Worm (Caenorhabditis elegans) whole organism, L4/young adult: ENCODE measurements around the gene C45B11.6.
A peak's percentile ranks its signal among the peaks of the same experiment; 100 is the strongest.

Experiments used
- W03F9.2 ChIP-seq: fragments of 150-350 bp; optimal IDR thresholded peaks from 2 replicates; lab custom pipeline; 2014; ENCODE audit warnings: missing biosample characterization, missing genetic modification characterization
- dao-5 ChIP-seq: sonication (generic microtip); optimal IDR thresholded peaks from 2 replicates; lab custom pipeline; 2016; ENCODE audit warnings: missing genotype, missing genetic modification characterization, moderate library complexity, missing compliant biosample characterization
- him-1 ChIP-seq: sonication (generic microtip); optimal IDR thresholded peaks from 2 replicates; lab custom pipeline; 2016; ENCODE audit warnings: missing genotype, missing genetic modification reagents, missing genetic modification characterization, missing compliant biosample characterization

The C45B11.6 gene

ce11 chrV:11059180-11059579 is 15.3 kb downstream of the C45B11.6 start, which contains the start of gene T04C12.1:
T04C12.1 (minus strand) TSS chrV:11059269.
- TF ChIP-seq W03F9.2 (tag; lab: Kevin White, UChicago) (no peak), dao-5 (no peak), him-1 (tag; lab: Kevin White, UChicago) (no peak)

ce11 chrV:11060239-11060984 is 16.5 kb downstream of the C45B11.6 start, which contains the start of gene T04C12.11:
T04C12.11 (minus strand) TSS chrV:11060289.
- no peak for TF ChIP-seq dao-5
- no peak for TF ChIP-seq W03F9.2 (tag; lab: Kevin White, UChicago)
- no peak for TF ChIP-seq him-1 (tag; lab: Kevin White, UChicago)

DNA sequence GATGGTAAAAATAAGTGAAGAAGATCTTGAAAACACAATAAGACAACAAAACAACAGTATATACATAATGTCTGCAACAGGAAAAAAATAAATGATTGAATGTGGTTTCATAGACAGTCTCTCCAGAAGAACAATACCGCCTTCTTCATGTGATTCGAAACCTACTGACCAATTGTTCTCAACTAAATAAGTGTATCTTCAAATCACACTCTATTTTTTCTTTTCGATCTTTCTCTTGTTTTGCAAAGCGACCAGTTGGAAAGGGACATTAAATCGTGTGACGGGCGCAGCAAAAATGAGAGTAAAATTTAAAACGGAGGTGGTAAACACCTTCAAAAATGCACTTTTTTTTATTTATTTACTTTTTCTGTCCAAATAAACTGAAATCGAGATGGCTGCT is 18.0 kb downstream of the C45B11.6 start:
- no peak for TF ChIP-seq W03F9.2 (tag; lab: Kevin White, UChicago)
- no peak for TF ChIP-seq dao-5
- TF ChIP-seq him-1 (tag; lab: Kevin White, UChicago): no peak

ce11 chrV:11063115-11063514 is 19.2 kb downstream of the C45B11.6 start, which contains the start of gene T04C12.9:
T04C12.9 (minus strand) TSS chrV:11063215.
- TF ChIP-seq dao-5 (no peak), him-1 (tag; lab: Kevin White, UChicago) (no peak), W03F9.2 (tag; lab: Kevin White, UChicago) (no peak)

DNA sequence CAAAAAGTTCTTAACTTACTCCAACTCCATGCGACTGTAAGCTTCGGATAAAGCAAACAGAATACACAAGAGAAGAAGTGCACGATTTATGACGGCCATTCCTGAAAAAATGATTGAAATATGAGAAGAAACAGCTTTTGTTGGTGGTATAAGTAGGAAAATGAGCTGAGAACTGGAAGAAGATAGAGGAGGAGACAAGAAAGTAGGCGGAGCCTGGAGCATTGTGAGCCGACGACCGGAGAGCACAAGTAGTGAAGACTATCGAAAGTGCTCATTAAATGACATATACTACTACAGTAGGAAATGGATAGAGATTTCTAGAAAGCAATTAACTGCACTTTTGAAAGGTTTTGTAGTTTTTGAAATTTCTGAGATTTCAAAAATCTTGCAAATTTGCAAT is 21.6 kb downstream of the C45B11.6 start, which contains the start of gene nlp-80:
Gene nlp-80 (minus strand): TSS at position 101 of the 400 bp plus-strand sequence.
- no peak for TF ChIP-seq dao-5
- TF ChIP-seq W03F9.2 (tag; lab: Kevin White, UChicago): no peak
- TF ChIP-seq him-1 (tag; lab: Kevin White, UChicago): no peak

DNA sequence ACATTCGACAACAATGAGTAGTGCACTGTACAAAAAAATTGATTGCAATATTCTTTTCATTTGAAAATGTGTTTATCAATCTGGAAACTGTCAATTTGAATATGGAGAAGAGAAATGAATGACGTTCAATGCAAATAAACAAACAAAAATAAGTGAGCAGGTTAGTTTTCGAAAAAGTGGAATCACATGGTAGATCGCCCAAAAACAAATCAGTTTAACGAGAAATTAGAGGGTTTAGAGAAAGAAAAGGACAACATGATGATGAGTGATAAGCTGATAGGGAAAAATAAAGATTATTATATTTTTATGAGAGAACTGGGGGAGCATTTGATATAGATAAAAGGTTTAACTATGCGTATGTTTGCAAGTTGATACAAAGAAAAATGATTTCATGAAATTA is 25.4 kb downstream of the C45B11.6 start, which contains the start of gene T04C12.8:
Gene T04C12.8 (minus strand): TSS at position 82 of the 400 bp plus-strand sequence.
- TF ChIP-seq him-1 (tag; lab: Kevin White, UChicago) (no peak), W03F9.2 (tag; lab: Kevin White, UChicago) (peak; percentile 51)

DNA sequence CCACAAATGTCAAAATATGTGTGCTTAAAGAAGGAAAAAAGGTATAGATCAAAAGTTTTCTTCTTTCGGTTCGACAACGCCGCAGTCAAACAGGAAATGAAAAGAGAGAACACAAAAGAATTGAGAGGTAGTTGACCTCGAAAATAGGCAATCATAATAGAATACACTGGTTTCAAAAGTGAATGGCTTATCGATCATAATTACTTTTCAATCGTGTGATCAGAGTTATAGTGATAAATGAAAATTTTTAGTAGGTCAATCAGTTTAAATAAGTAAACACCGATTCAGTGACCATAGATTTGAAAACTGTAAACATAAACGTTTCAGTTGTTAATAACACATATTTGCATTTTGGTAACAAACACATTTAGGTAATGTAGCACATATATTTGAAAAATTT is 26.5 kb downstream of the C45B11.6 start:
- TF ChIP-seq dao-5 (no peak), W03F9.2 (tag; lab: Kevin White, UChicago) (no peak), him-1 (tag; lab: Kevin White, UChicago) (no peak)

DNA sequence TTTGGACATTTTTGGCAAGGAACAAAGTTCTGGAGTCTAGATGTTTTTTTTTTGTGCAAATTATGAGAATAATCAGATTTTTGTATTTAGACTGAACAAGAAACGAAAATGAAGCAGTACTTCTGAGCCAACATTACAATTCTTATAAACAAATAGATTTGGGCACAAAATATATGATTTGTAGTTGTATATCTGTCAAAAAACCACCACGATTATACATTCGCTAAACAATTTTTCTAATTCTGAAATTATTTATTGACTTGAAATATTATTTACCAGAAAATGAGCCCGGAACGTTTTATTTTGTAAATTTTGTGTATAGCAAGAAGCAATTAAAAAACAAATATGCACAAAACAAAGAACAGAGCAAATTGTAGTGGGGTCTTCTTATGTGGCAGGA is 27.6 kb downstream of the C45B11.6 start:
- TF ChIP-seq dao-5 (no peak), him-1 (tag; lab: Kevin White, UChicago) (no peak), W03F9.2 (tag; lab: Kevin White, UChicago) (no peak)

DNA sequence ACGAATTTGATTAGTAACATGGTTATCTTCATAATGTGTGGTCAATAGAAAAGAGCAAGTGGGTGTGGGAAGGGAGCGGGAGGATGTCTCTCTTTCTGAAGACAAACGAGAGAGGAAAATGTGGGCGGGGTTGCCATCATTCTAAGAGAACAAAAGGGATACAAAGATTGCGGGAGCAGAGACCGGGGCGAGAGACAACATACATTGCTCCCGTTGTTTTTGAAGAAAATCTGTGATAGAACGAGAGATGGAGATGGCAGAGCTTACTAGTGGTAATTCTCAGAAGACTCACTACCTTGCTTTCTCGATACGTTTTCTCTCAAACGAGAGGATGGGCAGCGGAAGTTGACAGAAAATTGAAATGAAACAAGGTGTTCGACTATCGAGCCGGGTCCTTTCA is 29.5 kb downstream of the C45B11.6 start:
- TF ChIP-seq him-1 (tag; lab: Kevin White, UChicago) (no peak), W03F9.2 (tag; lab: Kevin White, UChicago) (no peak), dao-5 (no peak)

- TF ChIP-seq W03F9.2 (tag; lab: Kevin White, UChicago) (no peak), him-1 (tag; lab: Kevin White, UChicago) (no peak), dao-5 (no peak)
These were observed 30.6 kb downstream of the C45B11.6 start, which contains the start of gene act-3 for ce11 chrV:11074448-11074847. act-3 (minus strand) TSS chrV:11074498.

DNA sequence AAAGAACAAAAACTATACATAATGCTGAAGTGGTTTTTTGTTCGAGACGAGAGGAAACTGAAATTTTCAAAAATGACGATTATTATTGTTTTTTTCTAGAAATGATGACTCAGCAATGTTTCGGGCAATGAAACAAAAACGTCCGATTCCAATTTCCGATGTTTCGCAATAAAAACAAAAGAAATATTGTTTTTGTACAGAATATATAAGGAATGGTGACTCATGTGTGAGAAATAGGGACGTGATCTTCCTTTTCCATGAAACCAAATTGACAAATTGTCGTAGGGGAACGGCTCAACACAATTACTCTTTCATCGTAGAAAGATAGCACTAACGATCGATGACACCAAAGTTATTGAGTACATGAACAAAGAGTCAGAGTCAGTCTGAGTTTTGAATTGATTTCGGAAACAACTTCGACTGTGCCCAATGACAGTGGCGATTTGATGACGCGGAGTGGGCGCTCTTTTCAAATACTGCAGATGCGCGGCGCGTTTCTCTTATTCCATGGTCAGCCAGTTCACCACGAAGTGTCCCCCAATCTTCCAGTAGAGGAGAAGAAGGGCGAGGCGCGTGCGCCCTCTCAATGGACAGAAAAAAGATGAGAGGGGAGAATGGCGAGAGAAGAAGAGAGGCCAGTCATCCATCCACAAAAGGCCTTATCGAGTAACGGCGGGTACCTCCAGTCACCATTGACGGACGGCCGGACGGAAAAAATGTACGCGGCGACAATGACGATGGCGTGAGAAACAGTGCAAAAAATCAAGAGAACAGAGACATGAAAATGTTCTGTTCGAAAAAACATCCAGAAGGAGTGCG is 31.6 kb downstream of the C45B11.6 start:
- TF ChIP-seq dao-5 (no peak), him-1 (tag; lab: Kevin White, UChicago) (no peak), W03F9.2 (tag; lab: Kevin White, UChicago) (no peak)

DNA sequence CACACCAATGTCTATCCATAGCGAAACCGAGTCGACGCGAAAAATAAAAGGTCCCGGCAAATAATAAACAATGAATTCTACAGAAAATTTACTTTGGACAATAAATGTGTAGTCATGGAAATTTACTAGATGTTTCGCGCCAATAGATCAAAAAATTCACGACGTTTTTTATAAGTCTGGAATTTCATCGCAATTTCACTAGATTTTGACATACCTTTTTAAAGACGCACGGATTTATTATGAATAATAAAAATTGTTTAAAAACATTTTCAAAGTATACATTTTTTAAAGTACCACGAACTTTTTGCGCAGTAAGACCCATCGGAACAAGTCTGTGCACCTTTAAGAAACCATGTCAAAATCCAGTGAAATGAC is 32.1 kb downstream of the C45B11.6 start:
- TF ChIP-seq him-1 (tag; lab: Kevin White, UChicago): no peak
- no peak for TF ChIP-seq W03F9.2 (tag; lab: Kevin White, UChicago)
- no peak for TF ChIP-seq dao-5

DNA sequence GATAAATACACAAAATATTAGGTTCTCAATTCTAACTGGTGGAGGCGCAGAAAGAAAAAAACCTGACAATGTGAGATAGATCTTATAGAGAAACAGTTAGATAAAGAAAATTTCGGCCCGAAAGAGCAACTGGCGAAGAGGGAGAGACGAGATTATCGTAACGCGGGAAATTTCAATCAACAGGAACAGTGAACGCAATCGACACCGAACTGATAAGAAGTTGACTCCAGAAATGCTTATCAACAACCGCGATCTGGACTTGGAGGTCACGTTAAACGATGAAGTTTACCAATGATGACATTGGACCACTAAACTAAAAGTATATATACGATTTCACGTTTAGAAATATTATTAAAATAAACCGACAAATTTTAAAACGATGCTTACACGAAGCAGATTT is 32.5 kb downstream of the C45B11.6 start:
- TF ChIP-seq him-1 (tag; lab: Kevin White, UChicago) (no peak), W03F9.2 (tag; lab: Kevin White, UChicago) (no peak), dao-5 (peak; percentile 25)
